Worm (Caenorhabditis elegans) whole organism, L1 larva: ENCODE results near the gene F54D5.4.

Experiments used
- alr-1 ChIP-seq: fragments of 200-800 bp; sonication (Bioruptor generic); optimal IDR thresholded peaks from 2 replicates; lab custom pipeline; 2018; ENCODE audit warnings: borderline replicate concordance, mild to moderate bottlenecking, missing genetic modification characterization, missing compliant biosample characterization
- elt-3 ChIP-seq, 6 experiments: fragments of 150-350 bp in 1 of 6; sonication (generic microtip); optimal IDR thresholded peaks; 2 replicates each; lab custom pipeline; 2017 to 2018; ENCODE audit warnings: missing biosample characterization in 6 of 6, missing genetic modification characterization in 6 of 6, inconsistent platforms in 1 of 6
- fos-1 ChIP-seq: fragments of 150-350 bp; optimal IDR thresholded peaks from 2 replicates; lab custom pipeline; 2014; ENCODE audit warnings: missing biosample characterization, missing genetic modification characterization
- nhr-237 ChIP-seq: fragments of 150-350 bp; optimal IDR thresholded peaks from 2 replicates; lab custom pipeline; 2014; ENCODE audit warnings: missing biosample characterization, missing genetic modification characterization
- nhr-76 ChIP-seq: sonication (generic microtip); optimal IDR thresholded peaks from 2 replicates; lab custom pipeline; 2017; ENCODE audit warnings: missing biosample characterization, missing genetic modification characterization
- nhr-77 ChIP-seq: fragments of 150-350 bp; optimal IDR thresholded peaks from 2 replicates; lab custom pipeline; 2014; ENCODE audit warnings: missing biosample characterization, missing genetic modification characterization
- nhr-84 ChIP-seq: sonication (generic microtip); optimal IDR thresholded peaks from 2 replicates; lab custom pipeline; 2017; ENCODE audit warnings: missing biosample characterization, missing genetic modification characterization
- pag-3 ChIP-seq: sonication (generic microtip); optimal IDR thresholded peaks from 2 replicates; lab custom pipeline; 2017; ENCODE audit warnings: missing genetic modification characterization, mild to moderate bottlenecking, missing compliant biosample characterization, antibody characterized with exemption, borderline replicate concordance; ENCODE audit not compliant: insufficient read depth

- TF ChIP-seq fos-1 (tag; lab: Kevin White, UChicago) (no peak), nhr-77 (tag; lab: Kevin White, UChicago) (no peak), nhr-84 (tag; lab: Kevin White, UChicago) (no peak), pag-3 (tag; lab: Kevin White, UChicago) (no peak), nhr-76 (tag; lab: Kevin White, UChicago) (no peak), alr-1 (tag; lab: Kevin White, UChicago) (no peak), elt-3 (tag; optimal IDR thresholded peaks at IDR 0.05; lab: Kevin White, UChicago) (no peak), nhr-237 (tag; lab: Kevin White, UChicago) (no peak)
Measured at ce11 chrII:11582698-11583097, 13.1 kb downstream of the F54D5.4 start, which contains the start of gene ints-7.
